Worm (Caenorhabditis elegans): ENCODE measurements around the gene F07F6.4.

- TF ChIP-seq dao-5 (tag; optimal IDR thresholded peaks at IDR 0.05), result no peak
- no peak for TF ChIP-seq him-1 (tag; optimal IDR thresholded peaks at IDR 0.05)
- no peak for TF ChIP-seq W03F9.2 (tag; optimal IDR thresholded peaks at IDR 0.05)
Observed at ce11 chrII:5447381-5447780, 18.0 kb upstream of the F07F6.4 start, which contains the start of gene cex-1.

All from whole organism, L4/young adult.